Worm (Caenorhabditis elegans) whole organism, L3 larva: ENCODE results near the gene C29F9.6.

Experiments
- ama-1 ChIP-seq: fragments of 150-350 bp; optimal IDR thresholded peaks from 2 replicates; lab custom pipeline; 2018
- lin-39 ChIP-seq: fragments of 150-350 bp; optimal IDR thresholded peaks from 2 replicates; lab custom pipeline; 2018; ENCODE audit warnings: missing biosample characterization, missing genetic modification reagents, missing genetic modification characterization
- nhr-11 ChIP-seq: fragments of 150-350 bp; optimal IDR thresholded peaks from 2 replicates; lab custom pipeline; 2014; ENCODE audit warnings: missing biosample characterization, missing genetic modification characterization
- pqm-1 ChIP-seq: fragments of 150-350 bp; optimal IDR thresholded peaks from 2 replicates; lab custom pipeline; 2017; ENCODE audit warnings: missing biosample characterization, missing genetic modification characterization, inconsistent platforms
- unc-62 ChIP-seq: fragments of 150-350 bp; sonication (generic microtip); optimal IDR thresholded peaks from 4 replicates; lab custom pipeline; 2014; ENCODE audit warnings: missing biosample characterization, missing genetic modification reagents, missing genetic modification characterization
- zag-1 ChIP-seq: fragments of 150-350 bp; optimal IDR thresholded peaks from 2 replicates; lab custom pipeline; 2014; ENCODE audit warnings: missing biosample characterization, missing genetic modification characterization
- ztf-11 ChIP-seq: fragments of 150-350 bp; optimal IDR thresholded peaks from 2 replicates; lab custom pipeline; 2014; ENCODE audit warnings: missing biosample characterization, missing genetic modification characterization

- TF ChIP-seq zag-1 (no peak), ztf-11 (tag; lab: Kevin White, UChicago) (no peak), lin-39 (tag; lab: Kevin White, UChicago) (peak; percentile 24), nhr-11 (tag; lab: Kevin White, UChicago) (no peak), ama-1 (no peak), unc-62 (GFP tag; lab: Kevin White, UChicago) (no peak), pqm-1 (tag; lab: Kevin White, UChicago) (no peak)
Measured at ce11 chrIII:65626-65937, 49.1 kb upstream of the C29F9.6 start.
